Worm (Caenorhabditis elegans) whole organism, L3 larva: ENCODE data around the gene C04F6.7.
A peak's percentile ranks its signal among the peaks of the same experiment; 100 is the strongest.

Experiments used
- R02D3.7 ChIP-seq: fragments of 150-350 bp; optimal IDR thresholded peaks from 2 replicates; lab custom pipeline; 2014; ENCODE audit warnings: missing biosample characterization, missing genetic modification characterization
- ZK546.5 ChIP-seq: sonication (generic microtip); optimal IDR thresholded peaks from 2 replicates; lab custom pipeline; 2017; ENCODE audit warnings: missing biosample characterization, missing genetic modification characterization
- aly-2 ChIP-seq: fragments of 150-350 bp; optimal IDR thresholded peaks from 2 replicates; lab custom pipeline; 2014; ENCODE audit warnings: missing biosample characterization, missing genetic modification characterization
- ama-1 ChIP-seq: fragments of 150-350 bp; optimal IDR thresholded peaks from 2 replicates; lab custom pipeline; 2018
- ceh-9 ChIP-seq: sonication (generic microtip); optimal IDR thresholded peaks from 2 replicates; lab custom pipeline; 2018; ENCODE audit warnings: missing biosample characterization, missing genetic modification characterization
- daf-12 ChIP-seq: fragments of 150-350 bp; optimal IDR thresholded peaks from 2 replicates; lab custom pipeline; 2014; ENCODE audit warnings: missing biosample characterization, missing genetic modification reagents, missing genetic modification characterization
- egl-27 ChIP-seq: sonication (generic microtip); optimal IDR thresholded peaks from 4 replicates; lab custom pipeline; 2017; ENCODE audit warnings: missing biosample characterization, missing genetic modification reagents, missing genetic modification characterization
- egl-5 ChIP-seq: fragments of 150-350 bp; optimal IDR thresholded peaks from 2 replicates; lab custom pipeline; 2017; ENCODE audit warnings: missing biosample characterization, missing genetic modification reagents, missing genetic modification characterization, inconsistent platforms
- elt-2 ChIP-seq: sonication (generic microtip); optimal IDR thresholded peaks from 2 replicates; lab custom pipeline; 2016; ENCODE audit warnings: missing genetic modification reagents, mild to moderate bottlenecking, missing genetic modification characterization, missing compliant biosample characterization
- eor-1 ChIP-seq, 2 experiments: fragments of 150-350 bp; optimal IDR thresholded peaks; 2 replicates each; lab custom pipeline; 2014 to 2018; ENCODE audit warnings: missing biosample characterization in 2 of 2, missing genetic modification characterization in 2 of 2
- fkh-10 ChIP-seq: sonication (generic microtip); optimal IDR thresholded peaks from 2 replicates; lab custom pipeline; 2017; ENCODE audit warnings: missing biosample characterization, missing genetic modification reagents, missing genetic modification characterization
- fkh-2 ChIP-seq: fragments of 150-350 bp; optimal IDR thresholded peaks from 2 replicates; lab custom pipeline; 2014; ENCODE audit warnings: missing biosample characterization, missing genetic modification reagents, missing genetic modification characterization
- hmg-11 ChIP-seq: sonication (generic microtip); optimal IDR thresholded peaks from 2 replicates; lab custom pipeline; 2016; ENCODE audit warnings: missing genetic modification characterization, missing compliant biosample characterization
- jun-1 ChIP-seq: fragments of 150-350 bp; optimal IDR thresholded peaks from 2 replicates; lab custom pipeline; 2014; ENCODE audit warnings: missing biosample characterization, missing genetic modification reagents, missing genetic modification characterization
- lin-39 ChIP-seq: fragments of 150-350 bp; optimal IDR thresholded peaks from 2 replicates; lab custom pipeline; 2018; ENCODE audit warnings: missing biosample characterization, missing genetic modification reagents, missing genetic modification characterization
- lsy-12 ChIP-seq: sonication (generic microtip); optimal IDR thresholded peaks from 2 replicates; lab custom pipeline; 2016; ENCODE audit warnings: mild to moderate bottlenecking, missing genetic modification characterization, missing compliant biosample characterization
- mdl-1 ChIP-seq: fragments of 150-350 bp; optimal IDR thresholded peaks from 2 replicates; lab custom pipeline; 2014; ENCODE audit warnings: missing biosample characterization, missing genetic modification characterization
- mml-1 ChIP-seq: fragments of 150-350 bp; sonication (generic microtip); optimal IDR thresholded peaks from 3 replicates; lab custom pipeline; 2014; ENCODE audit warnings: missing biosample characterization, missing genetic modification characterization
- nfya-1 ChIP-seq: sonication (generic microtip); optimal IDR thresholded peaks from 2 replicates; lab custom pipeline; 2017; ENCODE audit warnings: missing genetic modification characterization, mild to moderate bottlenecking, missing compliant biosample characterization, antibody characterized with exemption, moderate library complexity; ENCODE audit not compliant: insufficient read depth
- nhr-11 ChIP-seq: fragments of 150-350 bp; optimal IDR thresholded peaks from 2 replicates; lab custom pipeline; 2014; ENCODE audit warnings: missing biosample characterization, missing genetic modification characterization
- nhr-23 ChIP-seq: fragments of 150-350 bp; optimal IDR thresholded peaks from 2 replicates; lab custom pipeline; 2014; ENCODE audit warnings: missing biosample characterization, missing genetic modification reagents, missing genetic modification characterization
- nhr-25 ChIP-seq: sonication (generic microtip); optimal IDR thresholded peaks from 2 replicates; lab custom pipeline; 2017; ENCODE audit warnings: missing biosample characterization, missing genetic modification characterization
- nhr-28 ChIP-seq: fragments of 150-350 bp; optimal IDR thresholded peaks from 2 replicates; lab custom pipeline; 2014; ENCODE audit warnings: missing biosample characterization, missing genetic modification characterization
- nhr-43 ChIP-seq: sonication (generic microtip); optimal IDR thresholded peaks from 2 replicates; lab custom pipeline; 2016; ENCODE audit warnings: mild to moderate bottlenecking, missing genetic modification characterization, missing compliant biosample characterization; ENCODE audit not compliant: poor library complexity, severe bottlenecking
- nhr-67 ChIP-seq: fragments of 150-350 bp; optimal IDR thresholded peaks from 2 replicates; lab custom pipeline; 2014; ENCODE audit warnings: missing biosample characterization, missing genetic modification characterization
- nhr-76 ChIP-seq: fragments of 150-350 bp; sonication (generic microtip); optimal IDR thresholded peaks from 5 replicates; lab custom pipeline; 2014; ENCODE audit warnings: missing biosample characterization, missing genetic modification characterization
- nhr-77 ChIP-seq: fragments of 150-350 bp; optimal IDR thresholded peaks from 2 replicates; lab custom pipeline; 2014; ENCODE audit warnings: missing biosample characterization, missing genetic modification characterization
- pha-4 ChIP-seq: fragments of 150-350 bp; optimal IDR thresholded peaks from 2 replicates; lab custom pipeline; 2014; ENCODE audit warnings: missing biosample characterization, missing genetic modification reagents, missing genetic modification characterization
- pqm-1 ChIP-seq: fragments of 150-350 bp; optimal IDR thresholded peaks from 2 replicates; lab custom pipeline; 2017; ENCODE audit warnings: missing biosample characterization, missing genetic modification characterization, inconsistent platforms
- snpc-4 ChIP-seq: fragments of 150-350 bp; optimal IDR thresholded peaks from 2 replicates; lab custom pipeline; 2014; ENCODE audit warnings: missing biosample characterization, missing genetic modification characterization
- tbx-2 ChIP-seq: sonication (generic microtip); optimal IDR thresholded peaks from 2 replicates; lab custom pipeline; 2016; ENCODE audit warnings: mild to moderate bottlenecking, missing genetic modification characterization, missing compliant biosample characterization
- unc-39 ChIP-seq: sonication (generic microtip); optimal IDR thresholded peaks from 4 replicates; lab custom pipeline; 2017; ENCODE audit warnings: missing biosample characterization, missing genetic modification characterization
- unc-62 ChIP-seq: fragments of 150-350 bp; sonication (generic microtip); optimal IDR thresholded peaks from 4 replicates; lab custom pipeline; 2014; ENCODE audit warnings: missing biosample characterization, missing genetic modification reagents, missing genetic modification characterization
- zag-1 ChIP-seq: fragments of 150-350 bp; optimal IDR thresholded peaks from 2 replicates; lab custom pipeline; 2014; ENCODE audit warnings: missing biosample characterization, missing genetic modification characterization
- ztf-11 ChIP-seq: fragments of 150-350 bp; optimal IDR thresholded peaks from 2 replicates; lab custom pipeline; 2014; ENCODE audit warnings: missing biosample characterization, missing genetic modification characterization
- ztf-4 ChIP-seq: fragments of 150-350 bp; optimal IDR thresholded peaks from 2 replicates; lab custom pipeline; 2014; ENCODE audit warnings: missing biosample characterization, missing genetic modification characterization

Gene C04F6.7

ce11 chrX:3375320-3375719 lies 43.7 kb downstream of the C04F6.7 start:
- TF ChIP-seq fkh-2 (no peak), ztf-11 (no peak), nhr-23 (tag; lab: Kevin White, UChicago) (no peak), nhr-77 (no peak), pqm-1 (tag; lab: Kevin White, UChicago) (no peak), nhr-28 (tag; lab: Kevin White, UChicago) (no peak), nhr-76 (tag; lab: Kevin White, UChicago) (no peak), nhr-43 (no peak), nhr-25 (tag; lab: Kevin White, UChicago) (no peak), mml-1 (tag; lab: Kevin White, UChicago) (no peak), ceh-9 (tag; lab: Kevin White, UChicago) (no peak), nhr-67 (tag; lab: Kevin White, UChicago) (no peak), ztf-4 (tag; lab: Kevin White, UChicago) (no peak), zag-1 (no peak), ama-1 (lab: Kevin White, UChicago) (no peak), tbx-2 (no peak), daf-12 (no peak)

DNA sequence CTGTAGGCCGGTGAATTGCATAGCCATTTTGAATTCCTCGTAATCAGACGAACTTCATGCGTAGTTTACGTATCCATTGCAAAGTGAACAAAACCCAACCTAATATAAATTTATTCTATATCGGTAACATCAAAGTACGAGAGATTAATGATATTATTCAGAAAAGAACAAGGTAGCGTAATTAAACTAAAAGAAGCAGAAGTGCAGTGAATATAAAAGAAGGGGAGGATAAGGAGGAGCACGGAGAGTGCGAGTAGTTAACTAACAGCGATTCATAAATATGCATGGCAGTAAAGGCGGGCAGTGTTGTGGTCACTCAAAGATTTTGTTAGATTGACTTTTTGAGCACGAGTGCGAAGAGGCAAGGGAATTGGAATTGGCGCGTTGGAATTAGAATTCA lies 44.3 kb downstream of the C04F6.7 start, which contains the start of gene clc-3:
TSS of gene clc-3 (minus strand) at position 101 of the 400 bp plus-strand sequence.
- TF ChIP-seq fkh-10 (GFP tag; lab: Kevin White, UChicago): no peak
- TF ChIP-seq egl-5 (tag; lab: Kevin White, UChicago): no peak
- no peak for TF ChIP-seq nhr-25 (tag; lab: Kevin White, UChicago)
- no peak for TF ChIP-seq aly-2
- TF ChIP-seq elt-2 (tag; lab: Kevin White, UChicago): no peak
- no peak for TF ChIP-seq ceh-9 (tag; lab: Kevin White, UChicago)
- no peak for TF ChIP-seq jun-1
- no peak for TF ChIP-seq nhr-11 (tag; lab: Kevin White, UChicago)
- no peak for TF ChIP-seq daf-12
- no peak for TF ChIP-seq ZK546.5
- no peak for TF ChIP-seq mdl-1 (tag; lab: Kevin White, UChicago)
- no peak for TF ChIP-seq fkh-2
- TF ChIP-seq ztf-11: no peak
- TF ChIP-seq R02D3.7: no peak
- no peak for TF ChIP-seq mml-1 (tag; lab: Kevin White, UChicago)
- no peak for TF ChIP-seq unc-62
- TF ChIP-seq unc-39 (tag; lab: Kevin White, UChicago): no peak

DNA sequence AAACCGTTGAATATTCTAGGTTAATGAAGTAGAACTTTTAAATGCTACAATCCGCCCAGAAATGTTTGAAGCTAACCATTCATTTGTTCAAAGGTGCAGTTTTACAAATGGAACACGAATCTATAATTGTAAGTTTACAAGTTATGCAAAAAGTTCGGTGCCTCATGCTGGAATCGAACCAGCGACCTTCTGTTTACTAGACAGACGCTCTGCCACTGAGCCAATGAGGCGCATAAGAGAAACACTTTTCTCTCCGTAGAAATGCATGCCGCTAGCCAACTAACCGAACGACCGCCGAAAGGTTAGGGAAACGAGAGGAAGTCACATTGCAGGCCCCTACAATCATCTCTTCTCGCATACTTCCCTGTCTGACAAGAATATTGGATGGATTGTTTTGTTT lies 47.7 kb downstream of the C04F6.7 start:
- TF ChIP-seq tbx-2 (peak; percentile 65), pqm-1 (tag; lab: Kevin White, UChicago) (peak; percentile 38), nhr-67 (tag; lab: Kevin White, UChicago) (no peak), jun-1 (peak; percentile 44), lin-39 (tag; lab: Kevin White, UChicago) (peak; percentile 22), nhr-23 (tag; lab: Kevin White, UChicago) (peak; percentile 54), egl-5 (tag; lab: Kevin White, UChicago) (peak; percentile 31), ama-1 (lab: Kevin White, UChicago) (no peak), fkh-10 (GFP tag; lab: Kevin White, UChicago) (peak; percentile 4), ztf-4 (tag; lab: Kevin White, UChicago) (peak; percentile 17), hmg-11 (peak; percentile 74), egl-27 (tag; lab: Kevin White, UChicago) (peak; percentile 38), nfya-1 (tag; lab: Kevin White, UChicago) (peak; percentile 57), unc-39 (tag; lab: Kevin White, UChicago) (no peak), nhr-77 (no peak), pha-4 (tag; lab: Kevin White, UChicago) (peak; percentile 67), daf-12 (no peak), nhr-11 (tag; lab: Kevin White, UChicago) (no peak), lsy-12 (peak; percentile 54), elt-2 (tag; lab: Kevin White, UChicago) (peak; percentile 43), mdl-1 (tag; lab: Kevin White, UChicago) (no peak), nhr-43 (peak; percentile 61)

- TF ChIP-seq mdl-1 (tag; lab: Kevin White, UChicago): no peak
- TF ChIP-seq pha-4 (tag; lab: Kevin White, UChicago): no peak
- no peak for TF ChIP-seq nhr-43
Measured at ce11 chrX:3369442-3369841, 49.5 kb downstream of the C04F6.7 start.

DNA sequence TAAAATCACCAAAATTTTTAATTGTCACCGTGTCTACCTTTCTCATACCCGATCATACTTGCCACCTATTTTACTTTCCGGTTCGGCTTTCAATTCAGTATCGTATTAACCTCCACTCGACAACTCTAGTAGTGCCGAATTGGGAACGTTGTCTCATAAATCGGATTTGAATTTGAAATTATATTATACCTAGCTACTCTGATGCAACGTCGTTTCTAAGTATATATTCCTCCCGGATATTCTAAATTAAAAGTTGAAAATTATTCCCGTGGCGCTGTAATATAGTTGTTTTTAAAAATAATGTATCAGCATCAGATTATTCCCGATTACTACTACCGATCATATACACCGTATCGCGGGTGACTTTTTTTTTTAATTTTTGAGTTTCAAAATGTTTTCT lies 50.3 kb downstream of the C04F6.7 start, which contains the start of gene ZK563.2:
TSS of gene ZK563.2 (plus strand) at position 301 of the 400 bp plus-strand sequence.
- TF ChIP-seq lsy-12 (no peak), tbx-2 (no peak), snpc-4 (no peak), aly-2 (no peak), pqm-1 (tag; lab: Kevin White, UChicago) (no peak), eor-1 (tag; optimal IDR thresholded peaks at IDR 0.05; lab: Kevin White, UChicago) (no peak)
